Fruit fly (Drosophila melanogaster): ENCODE results near the gene CG42716.

DNA sequence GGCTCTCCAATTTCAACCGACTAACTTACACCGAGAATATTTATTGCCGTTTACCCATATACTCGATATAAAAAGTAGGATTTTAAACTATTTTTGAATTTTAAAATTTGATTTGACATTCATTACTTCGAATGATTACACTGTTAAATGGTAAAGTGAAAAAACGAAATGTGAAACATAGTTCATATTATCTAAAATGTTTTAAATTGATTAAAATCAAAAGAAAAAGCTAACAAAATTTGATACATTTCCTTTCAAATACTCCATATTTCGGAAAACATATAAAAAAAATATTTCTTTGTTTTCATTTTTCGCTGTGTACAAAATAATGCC lies 15.4 kb upstream of the CG42716 start:
- TF ChIP-seq usp (GFP tag; optimal IDR thresholded peaks at IDR 0.05) = no peak
- no peak for TF ChIP-seq Hr78 (GFP tag; optimal IDR thresholded peaks at IDR 0.05)
- no peak for TF ChIP-seq N (GFP tag; optimal IDR thresholded peaks at IDR 0.05)
- no peak for TF ChIP-seq Abd-B (GFP tag; optimal IDR thresholded peaks at IDR 0.05)
- TF ChIP-seq pan (optimal IDR thresholded peaks at IDR 0.05) = no peak
- no peak for TF ChIP-seq h (GFP tag; optimal IDR thresholded peaks at IDR 0.05)
- no peak for TF ChIP-seq fru (GFP tag; optimal IDR thresholded peaks at IDR 0.05)
- no peak for TF ChIP-seq Vsx2 (GFP tag; optimal IDR thresholded peaks at IDR 0.05; ENCODE audit: partially characterized antibody)
- TF ChIP-seq OdsH (GFP tag; optimal IDR thresholded peaks at IDR 0.05) = no peak
- no peak for TF ChIP-seq Myc (optimal IDR thresholded peaks at IDR 0.05)
- no peak for TF ChIP-seq GATAd (GFP tag; optimal IDR thresholded peaks at IDR 0.05)

All from whole organism, wandering third instar larva.